Fruit fly (Drosophila melanogaster) whole organism, embryonic: Measurements from ENCODE around the gene Cul5.

Experiments
- Atf-2 ChIP-seq: fragments of 200-800 bp; sonication (Bioruptor generic); optimal IDR thresholded peaks from 2 replicates; lab custom pipeline; 2016; ENCODE audit warnings: missing biosample characterization, missing genetic modification characterization
- Atf3 ChIP-seq: fragments of 200-800 bp; sonication (Bioruptor generic); optimal IDR thresholded peaks from 3 replicates; lab custom pipeline; 2016; ENCODE audit warnings: missing biosample characterization, missing genetic modification characterization
- CG10147 ChIP-seq: fragments of 200-800 bp; sonication (Bioruptor generic); optimal IDR thresholded peaks from 2 replicates; lab custom pipeline; 2019; ENCODE audit warnings: missing biosample characterization, mild to moderate bottlenecking, missing genetic modification characterization, moderate library complexity
- CG10565 ChIP-seq: fragments of 200-800 bp; sonication (Bioruptor generic); optimal IDR thresholded peaks from 3 replicates; lab custom pipeline; 2016; ENCODE audit warnings: missing biosample characterization, mild to moderate bottlenecking, missing genetic modification characterization
- CG12236 ChIP-seq: fragments of 200-800 bp; sonication (Bioruptor generic); optimal IDR thresholded peaks from 2 replicates; lab custom pipeline; 2016; ENCODE audit warnings: missing biosample characterization, missing genetic modification characterization
- CG12744 ChIP-seq: fragments of 200-800 bp; sonication (Bioruptor generic); optimal IDR thresholded peaks from 2 replicates; lab custom pipeline; 2016; ENCODE audit warnings: missing biosample characterization, missing genetic modification characterization
- CG13624 ChIP-seq: fragments of 200-800 bp; sonication (Bioruptor generic); optimal IDR thresholded peaks from 2 replicates; lab custom pipeline; 2016; ENCODE audit warnings: missing biosample characterization, missing genetic modification characterization
- CG14050 ChIP-seq: fragments of 200-800 bp; sonication (Bioruptor generic); IDR thresholded peaks from 3 replicates; pipeline ENCODE4 v1.3.6; 2022; ENCODE audit warnings: missing biosample characterization, missing genetic modification characterization
- CG14965 ChIP-seq: fragments of 200-800 bp; sonication (Bioruptor generic); optimal IDR thresholded peaks from 2 replicates; lab custom pipeline; 2016; ENCODE audit warnings: missing biosample characterization, missing genetic modification characterization, borderline replicate concordance
- CG15011 ChIP-seq: fragments of 200-800 bp; sonication (Bioruptor generic); optimal IDR thresholded peaks from 3 replicates; lab custom pipeline; 2018; ENCODE audit warnings: missing biosample characterization, mild to moderate bottlenecking, missing genetic modification characterization
- CG17385 ChIP-seq: fragments of 200-800 bp; sonication (Bioruptor generic); optimal IDR thresholded peaks from 3 replicates; lab custom pipeline; 2018; ENCODE audit warnings: missing biosample characterization, mild to moderate bottlenecking, missing genetic modification characterization
- CG18476 ChIP-seq: fragments of 200-800 bp; sonication (Bioruptor generic); optimal IDR thresholded peaks from 2 replicates; lab custom pipeline; 2016; ENCODE audit warnings: missing biosample characterization, mild to moderate bottlenecking, missing genetic modification characterization
- CG31224 ChIP-seq: fragments of 200-800 bp; sonication (Bioruptor generic); IDR thresholded peaks from 2 replicates; pipeline ENCODE4 v1.3.6; 2022; ENCODE audit warnings: missing biosample characterization, missing genetic modification characterization
- CG4282 ChIP-seq: fragments of 200-800 bp; sonication (Bioruptor generic); optimal IDR thresholded peaks from 2 replicates; lab custom pipeline; 2016; ENCODE audit warnings: missing biosample characterization, missing genetic modification characterization
- CG43689 ChIP-seq: fragments of 200-800 bp; sonication (Bioruptor generic); IDR thresholded peaks from 2 replicates; pipeline ENCODE4 v1.3.6; 2022; ENCODE audit warnings: missing biosample characterization, missing genetic modification characterization
- CG4424 ChIP-seq: fragments of 200-800 bp; sonication (Bioruptor generic); optimal IDR thresholded peaks from 3 replicates; lab custom pipeline; 2016; ENCODE audit warnings: missing biosample characterization, missing genetic modification characterization
- CG4820 ChIP-seq: fragments of 200-800 bp; sonication (Bioruptor generic); optimal IDR thresholded peaks from 3 replicates; lab custom pipeline; 2016; ENCODE audit warnings: missing biosample characterization, missing genetic modification characterization
- CG6689 ChIP-seq: fragments of 200-800 bp; sonication (Bioruptor generic); IDR thresholded peaks from 2 replicates; pipeline ENCODE4 v1.3.6; 2022; ENCODE audit warnings: missing biosample characterization, missing genetic modification characterization
- CG7556 ChIP-seq: fragments of 200-800 bp; sonication (Bioruptor generic); optimal IDR thresholded peaks from 2 replicates; lab custom pipeline; 2017; ENCODE audit warnings: missing biosample characterization, mild to moderate bottlenecking, missing genetic modification characterization
- CG9437 ChIP-seq: fragments of 200-800 bp; sonication (Bioruptor generic); optimal IDR thresholded peaks from 2 replicates; lab custom pipeline; 2018; ENCODE audit warnings: missing biosample characterization, mild to moderate bottlenecking, missing genetic modification characterization
- CTCF ChIP-seq: fragments of 200-800 bp; sonication (Bioruptor generic); optimal IDR thresholded peaks from 2 replicates; lab custom pipeline; 2017; ENCODE audit warnings: missing biosample characterization, mild to moderate bottlenecking, missing genetic modification characterization, moderate library complexity
- Camta ChIP-seq: fragments of 200-800 bp; sonication (Bioruptor generic); optimal IDR thresholded peaks from 2 replicates; lab custom pipeline; 2016; ENCODE audit warnings: missing biosample characterization, missing genetic modification characterization
- Ets65A ChIP-seq: fragments of 200-800 bp; sonication (Bioruptor generic); peaks from one replicate; lab custom pipeline; 2016; ENCODE audit warnings: missing biosample characterization, missing genetic modification characterization
- Gsc ChIP-seq: fragments of 200-800 bp; sonication (Bioruptor generic); IDR thresholded peaks from 2 replicates; pipeline ENCODE4 v1.3.6; 2022; ENCODE audit warnings: missing biosample characterization, missing genetic modification characterization
- H15 ChIP-seq: fragments of 200-800 bp; sonication (Bioruptor generic); IDR thresholded peaks from 3 replicates; pipeline ENCODE4 v1.3.6; 2022; ENCODE audit warnings: missing biosample characterization, missing genetic modification characterization
- HLHmδ ChIP-seq: fragments of 200-800 bp; sonication (Bioruptor generic); optimal IDR thresholded peaks from 2 replicates; lab custom pipeline; 2018; ENCODE audit warnings: missing biosample characterization, mild to moderate bottlenecking, missing genetic modification characterization, moderate library complexity
- Scr ChIP-seq: fragments of 200-800 bp; sonication (Bioruptor generic); IDR thresholded peaks from 2 replicates; pipeline ENCODE4 v1.3.6; 2022; ENCODE audit warnings: missing biosample characterization, missing genetic modification characterization; ENCODE audit not compliant: partially characterized antibody
- Sox100B ChIP-seq: fragments of 200-800 bp; sonication (Bioruptor generic); optimal IDR thresholded peaks from 3 replicates; lab custom pipeline; 2018; ENCODE audit warnings: missing biosample characterization, mild to moderate bottlenecking, missing genetic modification characterization
- Sry-δ ChIP-seq: fragments of 200-800 bp; sonication (Bioruptor generic); optimal IDR thresholded peaks from 2 replicates; lab custom pipeline; 2016; ENCODE audit warnings: missing biosample characterization, missing genetic modification characterization
- ap ChIP-seq: fragments of 200-800 bp; sonication (Bioruptor generic); IDR thresholded peaks from 2 replicates; pipeline ENCODE4 v1.3.6; 2022; ENCODE audit warnings: missing biosample characterization, missing genetic modification characterization
- caup ChIP-seq: fragments of 200-800 bp; sonication (Bioruptor generic); optimal IDR thresholded peaks from 3 replicates; lab custom pipeline; 2017; ENCODE audit warnings: missing biosample characterization, mild to moderate bottlenecking, missing genetic modification characterization, moderate library complexity; ENCODE audit not compliant: severe bottlenecking
- dati ChIP-seq: fragments of 200-800 bp; sonication (Bioruptor generic); IDR thresholded peaks from 2 replicates; pipeline ENCODE4 v1.3.6; 2022; ENCODE audit warnings: missing biosample characterization, missing genetic modification characterization
- emc ChIP-seq: fragments of 200-800 bp; sonication (Bioruptor generic); optimal IDR thresholded peaks from 2 replicates; lab custom pipeline; 2016; ENCODE audit warnings: missing biosample characterization, missing genetic modification characterization
- en ChIP-seq: fragments of 200-800 bp; sonication (Bioruptor generic); optimal IDR thresholded peaks from 2 replicates; lab custom pipeline; 2016; ENCODE audit warnings: missing biosample characterization, missing genetic modification characterization
- esg ChIP-seq: fragments of 200-800 bp; sonication (Bioruptor generic); conservative IDR thresholded peaks from 2 replicates; pipeline ENCODE4 v1.3.6; 2022; ENCODE audit warnings: missing biosample characterization, missing genetic modification characterization
- fu2 ChIP-seq: fragments of 200-800 bp; sonication (Bioruptor generic); optimal IDR thresholded peaks from 2 replicates; lab custom pipeline; 2016; ENCODE audit warnings: missing biosample characterization, missing genetic modification characterization
- gro ChIP-seq: fragments of 200-800 bp; sonication (Bioruptor generic); optimal IDR thresholded peaks from 2 replicates; lab custom pipeline; 2016; ENCODE audit warnings: missing biosample characterization, missing genetic modification characterization
- ind ChIP-seq: fragments of 200-800 bp; sonication (Bioruptor generic); optimal IDR thresholded peaks from 3 replicates; lab custom pipeline; 2016; ENCODE audit warnings: missing biosample characterization, missing genetic modification characterization
- jumu ChIP-seq: fragments of 200-800 bp; sonication (Bioruptor generic); optimal IDR thresholded peaks from 3 replicates; lab custom pipeline; 2016; ENCODE audit warnings: missing biosample characterization, missing genetic modification characterization
- lbe ChIP-seq: fragments of 200-800 bp; sonication (Bioruptor generic); optimal IDR thresholded peaks from 2 replicates; lab custom pipeline; 2016; ENCODE audit warnings: missing biosample characterization, mild to moderate bottlenecking, missing genetic modification characterization
- mirr ChIP-seq: fragments of 200-800 bp; sonication (Bioruptor generic); optimal IDR thresholded peaks from 3 replicates; lab custom pipeline; 2018; ENCODE audit warnings: missing biosample characterization, mild to moderate bottlenecking, missing genetic modification characterization
- pfk ChIP-seq: fragments of 200-800 bp; sonication (Bioruptor generic); optimal IDR thresholded peaks from 2 replicates; lab custom pipeline; 2018; ENCODE audit warnings: missing biosample characterization, mild to moderate bottlenecking, missing genetic modification characterization, moderate library complexity
- pum ChIP-seq: fragments of 200-800 bp; sonication (Bioruptor generic); optimal IDR thresholded peaks from 2 replicates; lab custom pipeline; 2016; ENCODE audit warnings: missing biosample characterization, missing genetic modification characterization
- ro ChIP-seq: fragments of 200-800 bp; sonication (Bioruptor generic); IDR thresholded peaks from 2 replicates; pipeline ENCODE4 v1.3.6; 2022; ENCODE audit warnings: missing biosample characterization, missing genetic modification characterization
- sc ChIP-seq, 3 experiments: fragments of >200 bp in 2 of 3; fragments of 200-800 bp in 1 of 3; sonication (Bioruptor generic) in 1 of 3; optimal IDR thresholded peaks; 2 replicates in 2 of 3; 3 replicates in 1 of 3; lab custom pipeline; 2017; ENCODE audit warnings: mild to moderate bottlenecking in 1 of 3, missing biosample characterization in 1 of 3, missing genetic modification characterization in 1 of 3, missing genetic modification reagents in 1 of 3
- shn ChIP-seq: fragments of 200-800 bp; sonication (Bioruptor generic); optimal IDR thresholded peaks from 3 replicates; lab custom pipeline; 2016; ENCODE audit warnings: missing biosample characterization, missing genetic modification characterization
- sima ChIP-seq: fragments of 200-800 bp; sonication (Bioruptor generic); optimal IDR thresholded peaks from 2 replicates; lab custom pipeline; 2016; ENCODE audit warnings: missing biosample characterization, missing genetic modification characterization
- stwl ChIP-seq: fragments of 200-800 bp; sonication (Bioruptor generic); optimal IDR thresholded peaks from 3 replicates; lab custom pipeline; 2018; ENCODE audit warnings: missing biosample characterization, mild to moderate bottlenecking, missing genetic modification characterization, moderate library complexity
- vnd ChIP-seq: fragments of 200-800 bp; sonication (Bioruptor generic); IDR thresholded peaks from 3 replicates; pipeline ENCODE4 v1.3.6; 2022; ENCODE audit warnings: missing biosample characterization, missing genetic modification characterization; ENCODE audit not compliant: partially characterized antibody
- vvl ChIP-seq: fragments of 200-800 bp; sonication (Bioruptor generic); IDR thresholded peaks from 2 replicates; pipeline ENCODE4 v1.3.6; 2022; ENCODE audit warnings: missing biosample characterization, missing genetic modification characterization
- zfh2 ChIP-seq: fragments of 200-800 bp; sonication (Bioruptor generic); optimal IDR thresholded peaks from 2 replicates; lab custom pipeline; 2016; ENCODE audit warnings: missing biosample characterization, missing genetic modification characterization

The Cul5 gene

dm6 chr3R:29040526-29041195 lies 22.1 kb downstream of the Cul5 start (continued):
- TF ChIP-seq CG12236 (no peak), gro (GFP tag; lab: Kevin White, UChicago) (no peak), CG13624 (GFP tag; lab: Kevin White, UChicago) (no peak), vnd (GFP tag; lab: Robert Waterston, UW) (no peak), H15 (GFP tag; lab: Robert Waterston, UW) (no peak), CG4820 (peak; percentile 58), CG9437 (GFP tag; lab: Kevin White, UChicago) (peak; percentile 81), caup (peak; percentile 72), dati (GFP tag; lab: Robert Waterston, UW) (no peak), CG4282 (GFP tag; lab: Kevin White, UChicago) (no peak), CG10565 (no peak), Atf-2 (GFP tag; lab: Kevin White, UChicago) (no peak), CTCF (GFP tag; lab: Kevin White, UChicago) (no peak), Ets65A (GFP tag; lab: Kevin White, UChicago) (peak; percentile 89), mirr (GFP tag; lab: Kevin White, UChicago) (no peak), CG10147 (GFP tag; lab: Kevin White, UChicago) (no peak), HLHmδ (GFP tag; lab: Kevin White, UChicago) (no peak), Scr (GFP tag; lab: Robert Waterston, UW) (no peak), sima (no peak), CG4424 (peak; percentile 75), pfk (no peak), CG6689 (peak; percentile 66), ap (GFP tag; lab: Robert Waterston, UW) (no peak; the same call in 1 of the 2 replicates), pum (GFP tag; lab: Kevin White, UChicago) (no peak), CG18476 (GFP tag; lab: Kevin White, UChicago) (peak; percentile 23), stwl (tag; lab: Kevin White, UChicago) (no peak), CG31224 (GFP tag; lab: Robert Waterston, UW) (no peak; the same call in 1 of the 2 replicates), jumu (GFP tag; lab: Kevin White, UChicago) (no peak), esg (GFP tag; lab: Robert Waterston, UW) (peak; percentile 54), Sox100B (GFP tag; lab: Kevin White, UChicago) (peak; percentile 87), sc (optimal IDR thresholded peaks at IDR 0.05; lab: Kevin White, UChicago) (no peak), sc (GFP tag; optimal IDR thresholded peaks at IDR 0.05; lab: Kevin White, UChicago) (peak; percentile 54), Camta (GFP tag; lab: Kevin White, UChicago) (no peak), CG14050 (GFP tag; lab: Robert Waterston, UW) (no peak), fu2 (GFP tag; lab: Kevin White, UChicago) (no peak), ro (GFP tag; lab: Robert Waterston, UW) (no peak), vvl (GFP tag; lab: Robert Waterston, UW) (peak; percentile 47; the same call in 1 of the 2 replicates), ind (peak; percentile 76), CG12744 (GFP tag; lab: Kevin White, UChicago) (no peak), en (no peak), CG43689 (GFP tag; lab: Robert Waterston, UW) (0 out of 2 replicates have a peak, but pooled peaks have one; percentile 18), Sry-δ (no peak), CG14965 (GFP tag; lab: Kevin White, UChicago) (no peak), emc (GFP tag; lab: Kevin White, UChicago) (no peak), shn (GFP tag; lab: Kevin White, UChicago) (no peak), CG15011 (GFP tag; lab: Kevin White, UChicago) (peak; percentile 65), Gsc (no peak), lbe (GFP tag; lab: Kevin White, UChicago) (no peak), CG17385 (GFP tag; lab: Kevin White, UChicago) (peak; percentile 75), zfh2 (no peak), Atf3 (GFP tag; lab: Kevin White, UChicago) (no peak), CG7556 (peak; percentile 80)
